Worm (Caenorhabditis elegans): ENCODE results near the gene C18A11.4.
A peak's percentile ranks its signal among the peaks of the same experiment; 100 is the strongest.

Gene C18A11.4

DNA sequence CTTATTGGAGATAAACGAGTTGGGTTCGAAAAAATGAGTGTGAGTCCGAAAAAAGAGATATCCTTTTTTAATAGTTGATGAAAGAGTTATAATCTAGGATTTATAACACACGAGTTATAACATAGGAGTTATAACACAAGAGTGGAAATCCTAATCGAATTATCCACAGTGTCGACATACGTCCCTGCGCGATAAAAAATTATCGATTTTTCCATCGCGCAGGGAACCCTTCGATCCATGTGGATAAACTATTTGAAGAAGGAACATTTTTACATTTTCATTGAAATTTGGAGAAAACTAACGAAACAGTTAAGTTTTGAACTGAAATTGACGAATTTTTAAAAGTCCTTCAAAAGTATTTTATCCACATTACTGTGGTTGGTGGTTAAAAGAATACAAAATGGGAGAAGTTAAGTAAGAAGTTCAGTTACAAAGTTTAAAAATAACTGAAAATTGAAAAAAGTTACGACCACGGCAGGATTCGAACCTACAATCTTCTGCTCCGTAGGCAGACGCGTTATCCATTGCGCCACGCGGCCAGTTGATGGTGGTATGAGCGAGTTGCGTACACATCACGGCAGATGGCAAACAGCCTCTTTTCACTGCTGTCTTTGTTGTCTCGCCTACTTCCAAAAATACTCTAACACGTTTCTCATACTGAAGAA is 9.0 kb upstream of the C18A11.4 start (continued):
- peak; percentile 88 for TF ChIP-seq mef-2 (tag; optimal IDR thresholded peaks at IDR 0.05)
- TF ChIP-seq nhr-11 (tag; optimal IDR thresholded peaks at IDR 0.05), result peak; percentile 99
- no peak for TF ChIP-seq hlh-17 (GFP tag; optimal IDR thresholded peaks at IDR 0.05; ENCODE audit: borderline replicate concordance)
- TF ChIP-seq C34B4.2 (tag; optimal IDR thresholded peaks at IDR 0.05), result no peak
- peak; percentile 96 for TF ChIP-seq lin-13 (GFP tag; optimal IDR thresholded peaks at IDR 0.05)
- TF ChIP-seq nhr-77 (tag; optimal IDR thresholded peaks at IDR 0.05), result peak; percentile 97
- TF ChIP-seq unc-86 (tag; optimal IDR thresholded peaks at IDR 0.05), result peak; percentile 97
- TF ChIP-seq ceh-63 (GFP tag; optimal IDR thresholded peaks at IDR 0.05), result peak; percentile 98
- TF ChIP-seq efl-3 (GFP tag; optimal IDR thresholded peaks at IDR 0.05), result peak; percentile 97
- peak; percentile 28 for TF ChIP-seq unc-62 (GFP tag; optimal IDR thresholded peaks at IDR 0.05)
- peak; percentile 85 to 89 for TF ChIP-seq efl-1 (optimal IDR thresholded peaks at IDR 0.05)
- TF ChIP-seq efl-1 (GFP tag; optimal IDR thresholded peaks at IDR 0.05 in 1 of 2), result peak; percentile 73 to 97
- TF ChIP-seq nhr-84 (tag; optimal IDR thresholded peaks at IDR 0.05), result peak; percentile 88
- peak; percentile 96 for TF ChIP-seq elt-2 (tag; optimal IDR thresholded peaks at IDR 0.05)
- TF ChIP-seq lsy-2 (tag; optimal IDR thresholded peaks at IDR 0.05), result peak; percentile 95 to 96
- peak; percentile 86 for TF ChIP-seq zag-1 (tag; optimal IDR thresholded peaks at IDR 0.05)
- TF ChIP-seq jun-1 (tag; optimal IDR thresholded peaks at IDR 0.05), result peak; percentile 99
- peak; percentile 96 for TF ChIP-seq grh-1 (GFP tag; IDR thresholded peaks at IDR 0.05)
- peak; percentile 66 for TF ChIP-seq nhr-12 (tag; optimal IDR thresholded peaks at IDR 0.05)
- TF ChIP-seq pag-3 (tag; optimal IDR thresholded peaks at IDR 0.05; ENCODE audit: borderline replicate concordance, insufficient read depth), result no peak
- TF ChIP-seq irx-1 (tag; optimal IDR thresholded peaks at IDR 0.05), result peak; percentile 99
- TF ChIP-seq nhr-19 (GFP tag; conservative IDR thresholded peaks at IDR 0.05), result peak; percentile 98
- peak; percentile 42 to 86 for TF ChIP-seq mdl-1 (tag; optimal IDR thresholded peaks at IDR 0.05)
- peak; percentile 78 for TF ChIP-seq nhr-76 (tag; optimal IDR thresholded peaks at IDR 0.05)
- no peak for TF ChIP-seq ets-5 (GFP tag; IDR thresholded peaks at IDR 0.05)
- TF ChIP-seq C16A3.4 (tag; optimal IDR thresholded peaks at IDR 0.05), result peak; percentile 99
- peak; percentile 44 for TF ChIP-seq hlh-4 (tag; optimal IDR thresholded peaks at IDR 0.05)
- peak; percentile 31 to 60 (median 53) for TF ChIP-seq dpl-1 (GFP tag; optimal IDR thresholded peaks at IDR 0.05)
- TF ChIP-seq egl-27 (tag; optimal IDR thresholded peaks at IDR 0.05), result peak; percentile 91 to 94
- TF ChIP-seq sox-4 (tag; optimal IDR thresholded peaks at IDR 0.05), result peak; percentile 99
- TF ChIP-seq ceh-88 (GFP tag; IDR thresholded peaks at IDR 0.05), result peak; percentile 98
- TF ChIP-seq fkh-8 (tag; optimal IDR thresholded peaks at IDR 0.05), result peak; percentile 96
- peak; percentile 95 for TF ChIP-seq pax-3 (tag; optimal IDR thresholded peaks at IDR 0.05)
- TF ChIP-seq nhr-47 (tag; optimal IDR thresholded peaks at IDR 0.05), result peak; percentile 100
- peak; percentile 30 to 94 for TF ChIP-seq ztf-11 (tag; optimal IDR thresholded peaks at IDR 0.05)
- peak; percentile 50 for TF ChIP-seq F16B12.6 (tag; optimal IDR thresholded peaks at IDR 0.05)
- TF ChIP-seq vab-15 (tag; optimal IDR thresholded peaks at IDR 0.05), result peak; percentile 65
- peak; percentile 100 for TF ChIP-seq nhr-90 (tag; optimal IDR thresholded peaks at IDR 0.05; ENCODE audit: poor library complexity)
- TF ChIP-seq lin-39 (tag; optimal IDR thresholded peaks at IDR 0.05), result peak; percentile 99
- peak; percentile 99 for TF ChIP-seq nhr-85 (tag)
- TF ChIP-seq nhr-237 (tag; optimal IDR thresholded peaks at IDR 0.05), result peak; percentile 96
- TF ChIP-seq tbx-2 (tag; optimal IDR thresholded peaks at IDR 0.05), result peak; percentile 99
- peak; percentile 92 for TF ChIP-seq lir-3 (tag; optimal IDR thresholded peaks at IDR 0.05; ENCODE audit: poor library complexity)
- peak; percentile 100 for TF ChIP-seq dsc-1 (tag; optimal IDR thresholded peaks at IDR 0.05)
- peak; percentile 92 for TF ChIP-seq isw-1 (GFP tag; IDR thresholded peaks at IDR 0.05)
- peak; percentile 98 for TF ChIP-seq lin-14 (GFP tag; optimal IDR thresholded peaks at IDR 0.05)
- TF ChIP-seq aha-1 (tag; optimal IDR thresholded peaks at IDR 0.05), result peak; percentile 34

Data from whole organism, L1 larva.